Worm (Caenorhabditis elegans) whole organism, L2 larva: ENCODE data around the gene npax-4.

Experiments
- ama-1 ChIP-seq: fragments of 150-350 bp; optimal IDR thresholded peaks from 2 replicates; lab custom pipeline; 2018; ENCODE audit warnings: inconsistent platforms
- dmd-4 ChIP-seq: sonication (generic microtip); optimal IDR thresholded peaks from 2 replicates; lab custom pipeline; 2017; ENCODE audit warnings: missing biosample characterization, missing genetic modification characterization
- fos-1 ChIP-seq: fragments of 150-350 bp; optimal IDR thresholded peaks from 2 replicates; lab custom pipeline; 2014; ENCODE audit warnings: missing biosample characterization, missing genetic modification characterization
- lin-13 ChIP-seq: fragments of 150-350 bp; optimal IDR thresholded peaks from 2 replicates; lab custom pipeline; 2014; ENCODE audit warnings: missing biosample characterization, missing genetic modification reagents, missing genetic modification characterization
- mdl-1 ChIP-seq, 2 experiments: fragments of 150-350 bp in 1 of 2; sonication (generic microtip) in 1 of 2; optimal IDR thresholded peaks; 2 replicates each; lab custom pipeline; 2017; ENCODE audit warnings: missing biosample characterization in 2 of 2, missing genetic modification characterization in 2 of 2
- nhr-10 ChIP-seq: sonication (generic microtip); optimal IDR thresholded peaks from 2 replicates; lab custom pipeline; 2017; ENCODE audit warnings: missing biosample characterization, missing genetic modification characterization
- nhr-23 ChIP-seq: fragments of 150-350 bp; optimal IDR thresholded peaks from 2 replicates; lab custom pipeline; 2014; ENCODE audit warnings: missing biosample characterization, missing genetic modification reagents, missing genetic modification characterization
- ztf-11 ChIP-seq: sonication (generic microtip); optimal IDR thresholded peaks from 2 replicates; lab custom pipeline; 2017; ENCODE audit warnings: missing biosample characterization, missing genetic modification characterization

DNA sequence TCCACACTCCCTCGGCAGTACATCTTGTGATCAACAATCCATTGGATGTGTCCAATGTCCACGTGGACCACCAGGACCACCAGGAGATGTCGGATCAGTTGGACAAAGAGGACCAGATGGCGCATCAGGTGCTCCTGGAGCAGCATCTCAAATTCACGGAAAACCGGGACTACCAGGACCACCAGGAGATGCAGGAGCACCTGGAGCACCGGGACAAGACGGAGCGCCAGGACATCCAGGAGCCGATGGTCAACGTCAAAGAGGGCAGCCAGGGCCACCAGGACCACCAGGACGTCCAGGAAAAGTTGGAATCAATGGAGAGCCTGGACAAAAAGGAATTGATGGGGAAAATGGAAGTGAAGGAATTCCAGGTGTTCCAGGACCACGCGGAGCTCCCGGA lies 30.7 kb downstream of the npax-4 start:
- no peak for TF ChIP-seq lin-13 (GFP tag; lab: Kevin White, UChicago)
- no peak for TF ChIP-seq fos-1 (tag; lab: Kevin White, UChicago)
- TF ChIP-seq ztf-11 (tag; lab: Kevin White, UChicago) = no peak
- TF ChIP-seq dmd-4 = no peak
- TF ChIP-seq ama-1 (lab: Kevin White, UChicago) = no peak
- no peak for TF ChIP-seq mdl-1 (tag; optimal IDR thresholded peaks at IDR 0.05; lab: Kevin White, UChicago)
- TF ChIP-seq nhr-23 (tag; lab: Kevin White, UChicago) = no peak
- no peak for TF ChIP-seq nhr-10 (tag; lab: Kevin White, UChicago)
